Fruit fly (Drosophila melanogaster): ENCODE measurements around the gene CG32152.

The CG32152 gene

DNA sequence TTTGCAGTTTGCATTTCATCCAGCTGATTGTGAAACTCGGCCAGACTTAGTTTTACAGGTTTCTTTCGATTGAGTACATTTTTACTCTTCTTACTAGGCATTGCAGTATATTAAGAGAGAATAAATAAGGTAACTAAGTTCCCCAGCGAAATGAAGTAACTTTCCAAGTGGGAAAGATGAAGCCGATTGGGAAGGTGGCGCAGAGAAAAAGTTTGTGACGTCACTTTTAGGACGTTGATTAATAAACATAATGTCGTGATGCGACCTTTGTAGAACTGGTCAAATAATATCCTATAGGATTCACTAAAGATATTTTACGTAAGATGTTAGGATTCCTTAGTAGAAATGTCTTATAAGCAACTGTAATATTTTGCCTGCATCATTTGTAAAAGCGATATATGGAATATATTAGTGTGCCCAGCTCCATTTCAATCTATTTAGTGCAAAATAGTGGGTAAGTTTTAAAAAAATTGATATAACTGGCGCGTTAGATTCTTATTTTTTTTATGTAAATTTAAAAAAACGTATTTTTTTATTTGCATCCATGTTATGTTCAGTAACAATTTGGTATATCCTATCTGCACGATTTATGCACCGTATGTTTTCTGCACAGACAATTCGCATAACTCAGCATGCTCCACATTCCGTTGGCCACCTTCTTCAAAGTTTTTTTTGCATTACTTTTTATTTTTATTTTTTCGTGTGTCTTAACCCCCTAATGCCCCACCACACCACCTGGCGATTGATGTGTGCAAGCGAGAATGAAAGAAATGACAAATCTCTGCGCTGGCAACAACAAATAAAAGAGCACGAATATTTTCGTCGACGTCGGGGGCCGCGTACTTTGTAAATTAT, at the start of gene CG32152:
Gene CG32152, minus strand, starts transcription at position 352 of the 855 bp plus-strand sequence.
- TF ChIP-seq Dll (optimal IDR thresholded peaks at IDR 0.05) (no peak), usp (GFP tag; optimal IDR thresholded peaks at IDR 0.05) (no peak), pan (optimal IDR thresholded peaks at IDR 0.05) (no peak), EcR (GFP tag; optimal IDR thresholded peaks at IDR 0.05) (no peak), psq (optimal IDR thresholded peaks at IDR 0.05) (no peak), CG8478 (optimal IDR thresholded peaks at IDR 0.05) (no peak)

- TF ChIP-seq usp (GFP tag; optimal IDR thresholded peaks at IDR 0.05) (no peak), pan (optimal IDR thresholded peaks at IDR 0.05) (no peak), Dll (optimal IDR thresholded peaks at IDR 0.05) (no peak), CG8478 (optimal IDR thresholded peaks at IDR 0.05) (no peak), EcR (GFP tag; optimal IDR thresholded peaks at IDR 0.05) (no peak), psq (optimal IDR thresholded peaks at IDR 0.05) (no peak)
Observed at dm6 chr3L:16192561-16193355, 48.9 kb upstream of the CG32152 start.

dm6 chr3L:16190885-16191284, 47.0 kb upstream of the CG32152 start:
- TF ChIP-seq usp (GFP tag; optimal IDR thresholded peaks at IDR 0.05) (no peak), Dll (optimal IDR thresholded peaks at IDR 0.05) (no peak), CG8478 (optimal IDR thresholded peaks at IDR 0.05) (no peak), psq (optimal IDR thresholded peaks at IDR 0.05) (no peak), pan (optimal IDR thresholded peaks at IDR 0.05) (no peak), EcR (GFP tag; optimal IDR thresholded peaks at IDR 0.05) (no peak)

DNA sequence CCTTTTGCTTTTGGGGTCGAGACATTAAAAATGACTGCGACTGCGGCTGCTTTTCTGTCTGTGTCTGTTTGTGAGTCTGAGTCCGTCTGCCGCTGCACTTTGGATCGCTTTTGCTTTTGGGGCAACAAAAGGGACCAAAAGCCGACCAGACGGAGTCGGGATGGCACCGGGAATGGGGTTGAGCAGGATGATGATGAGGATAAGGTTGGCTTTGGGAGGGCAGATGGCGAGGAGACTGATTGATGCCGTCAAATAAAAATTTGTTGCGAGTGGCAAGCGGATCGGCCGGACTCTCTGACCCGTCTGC, 46.0 kb upstream of the CG32152 start:
- no peak for TF ChIP-seq psq (optimal IDR thresholded peaks at IDR 0.05)
- TF ChIP-seq Dll (optimal IDR thresholded peaks at IDR 0.05) = peak; percentile 2
- no peak for TF ChIP-seq CG8478 (optimal IDR thresholded peaks at IDR 0.05)

DNA sequence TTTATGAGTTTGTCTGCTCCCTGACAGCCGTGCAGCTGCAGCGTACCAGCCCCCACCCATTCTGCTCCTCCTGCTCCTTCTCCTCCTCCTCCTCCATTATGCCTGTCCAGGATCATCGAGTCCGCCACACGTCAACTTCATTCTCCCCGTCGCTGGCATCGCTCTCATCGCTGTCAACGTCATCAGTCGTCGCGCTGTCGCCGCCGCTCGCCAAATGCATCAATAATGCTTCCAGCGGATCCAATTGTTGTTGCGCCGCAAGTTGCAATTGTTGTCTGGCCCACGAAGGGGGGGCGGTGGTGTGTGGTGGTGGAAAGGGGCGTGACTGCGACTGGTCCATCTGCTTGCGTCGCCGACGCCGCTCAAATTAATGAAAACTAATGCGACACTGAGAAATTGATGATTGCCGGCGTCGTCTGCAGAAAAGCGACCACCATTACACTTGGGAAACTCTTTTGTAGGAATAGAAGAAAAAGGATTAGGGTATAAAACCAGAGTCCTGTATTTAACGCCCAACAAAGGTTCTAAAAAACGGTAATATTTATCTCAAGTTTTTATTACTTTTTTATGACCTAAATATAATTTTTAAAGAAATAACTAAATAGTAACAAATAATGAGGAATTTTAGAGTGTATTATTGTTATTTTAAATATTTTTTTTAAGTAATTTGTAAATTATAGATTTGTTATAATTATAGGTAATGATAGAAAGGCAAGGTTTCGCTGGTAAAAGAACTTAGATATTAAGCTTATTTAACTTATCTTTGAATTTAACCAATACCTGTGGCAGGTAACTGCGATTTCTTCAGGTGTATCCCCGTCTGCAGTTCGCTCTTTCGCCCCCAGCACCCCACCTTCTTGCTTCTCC, 45.5 kb upstream of the CG32152 start:
- no peak for TF ChIP-seq pan (optimal IDR thresholded peaks at IDR 0.05)
- TF ChIP-seq EcR (GFP tag; optimal IDR thresholded peaks at IDR 0.05) = no peak
- no peak for TF ChIP-seq Dll (optimal IDR thresholded peaks at IDR 0.05)
- TF ChIP-seq usp (GFP tag; optimal IDR thresholded peaks at IDR 0.05) = no peak
- TF ChIP-seq CG8478 (optimal IDR thresholded peaks at IDR 0.05) = no peak
- TF ChIP-seq psq (optimal IDR thresholded peaks at IDR 0.05) = no peak

DNA sequence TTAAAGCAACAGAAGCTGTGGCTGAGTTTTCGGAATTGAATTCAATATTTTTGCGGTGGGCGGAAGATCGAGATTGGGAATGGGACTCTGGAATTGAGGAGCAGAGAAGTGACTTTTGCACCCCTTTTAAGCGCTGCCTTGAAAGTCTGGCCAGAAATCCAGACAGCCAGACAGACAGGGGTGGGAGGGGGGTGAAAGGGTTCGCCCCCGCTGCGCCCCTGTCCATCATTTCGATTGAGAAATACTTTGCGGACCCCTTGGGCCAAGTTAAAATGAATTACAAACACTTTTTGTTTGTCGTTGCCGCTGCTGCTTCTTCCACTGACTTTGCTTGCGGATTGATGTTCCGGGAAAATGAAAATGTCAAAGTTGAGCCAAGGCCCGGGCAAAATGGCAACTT, 39.7 kb upstream of the CG32152 start:
- TF ChIP-seq EcR (GFP tag; optimal IDR thresholded peaks at IDR 0.05) (no peak), psq (optimal IDR thresholded peaks at IDR 0.05) (no peak), Dll (optimal IDR thresholded peaks at IDR 0.05) (no peak), pan (optimal IDR thresholded peaks at IDR 0.05) (no peak), CG8478 (optimal IDR thresholded peaks at IDR 0.05) (no peak)

- TF ChIP-seq pan (optimal IDR thresholded peaks at IDR 0.05) (no peak), usp (GFP tag; optimal IDR thresholded peaks at IDR 0.05) (no peak), EcR (GFP tag; optimal IDR thresholded peaks at IDR 0.05) (no peak)
Observed at dm6 chr3L:16182633-16183462, 39.0 kb upstream of the CG32152 start.

dm6 chr3L:16181330-16181830, 37.5 kb upstream of the CG32152 start:
- TF ChIP-seq Dll (optimal IDR thresholded peaks at IDR 0.05) (no peak), psq (optimal IDR thresholded peaks at IDR 0.05) (no peak), EcR (GFP tag; optimal IDR thresholded peaks at IDR 0.05) (no peak), pan (optimal IDR thresholded peaks at IDR 0.05) (no peak), usp (GFP tag; optimal IDR thresholded peaks at IDR 0.05) (no peak), CG8478 (optimal IDR thresholded peaks at IDR 0.05) (no peak)

dm6 chr3L:16178433-16178832, 34.6 kb upstream of the CG32152 start:
- no peak for TF ChIP-seq pan (optimal IDR thresholded peaks at IDR 0.05)
- no peak for TF ChIP-seq CG8478 (optimal IDR thresholded peaks at IDR 0.05)
- no peak for TF ChIP-seq usp (GFP tag; optimal IDR thresholded peaks at IDR 0.05)
- no peak for TF ChIP-seq Dll (optimal IDR thresholded peaks at IDR 0.05)
- TF ChIP-seq psq (optimal IDR thresholded peaks at IDR 0.05) = no peak
- TF ChIP-seq EcR (GFP tag; optimal IDR thresholded peaks at IDR 0.05) = no peak

DNA sequence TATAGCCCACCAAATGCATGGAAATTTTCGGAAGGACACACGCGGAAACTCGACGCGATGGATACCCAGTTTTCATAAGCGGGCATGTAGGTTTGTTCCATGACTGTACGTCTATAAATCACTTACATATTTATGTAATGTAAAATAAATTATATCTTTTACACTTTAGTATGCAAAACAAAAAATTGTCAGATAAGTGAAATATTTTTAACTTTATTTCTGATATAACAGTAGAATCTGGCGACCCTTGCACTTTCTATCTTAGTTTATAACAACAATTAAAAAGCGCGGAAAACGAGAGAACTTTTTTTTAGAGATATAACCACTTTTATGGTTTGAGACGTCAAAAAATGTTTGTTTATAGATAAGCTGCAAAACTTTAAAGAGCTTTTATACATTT, 33.9 kb upstream of the CG32152 start:
- TF ChIP-seq Dll (optimal IDR thresholded peaks at IDR 0.05) (no peak), psq (optimal IDR thresholded peaks at IDR 0.05) (no peak), CG8478 (optimal IDR thresholded peaks at IDR 0.05) (no peak), usp (GFP tag; optimal IDR thresholded peaks at IDR 0.05) (no peak), pan (optimal IDR thresholded peaks at IDR 0.05) (peak; percentile 94)

dm6 chr3L:16177309-16177708, 33.5 kb upstream of the CG32152 start:
- TF ChIP-seq usp (GFP tag; optimal IDR thresholded peaks at IDR 0.05) (no peak), Dll (optimal IDR thresholded peaks at IDR 0.05) (no peak), psq (optimal IDR thresholded peaks at IDR 0.05) (no peak), pan (optimal IDR thresholded peaks at IDR 0.05) (no peak), CG8478 (optimal IDR thresholded peaks at IDR 0.05) (no peak), EcR (GFP tag; optimal IDR thresholded peaks at IDR 0.05) (no peak)
